Fruit fly (Drosophila melanogaster) whole organism: ENCODE data around the gene CG33111.

Experiments used
- CG8478 ChIP-seq: fragments of >200 bp; optimal IDR thresholded peaks from 2 replicates; lab custom pipeline; 2018; ENCODE audit warnings: inconsistent platforms
- Dll ChIP-seq: fragments of >200 bp; optimal IDR thresholded peaks from 2 replicates; lab custom pipeline; 2017
- EcR ChIP-seq, 2 experiments: fragments of >200 bp; optimal IDR thresholded peaks; 2 replicates each; lab custom pipeline; 2017; ENCODE audit warnings: missing biosample characterization in 2 of 2, missing genetic modification characterization in 2 of 2, missing genetic modification reagents in 2 of 2
- pan ChIP-seq: fragments of >200 bp; optimal IDR thresholded peaks from 2 replicates; lab custom pipeline; 2017
- psq ChIP-seq: fragments of >200 bp; optimal IDR thresholded peaks from 2 replicates; lab custom pipeline; 2017
- usp ChIP-seq: fragments of >200 bp; optimal IDR thresholded peaks from 2 replicates; lab custom pipeline; 2017; ENCODE audit warnings: missing biosample characterization, missing genetic modification characterization, mixed read lengths

CG33111 gene

dm6 chr3R:23791491-23791890, 27.5 kb downstream of the CG33111 start:
- TF ChIP-seq pan (lab: Kevin White, UChicago) (peak; percentile 6), usp (no peak), psq (no peak)

DNA sequence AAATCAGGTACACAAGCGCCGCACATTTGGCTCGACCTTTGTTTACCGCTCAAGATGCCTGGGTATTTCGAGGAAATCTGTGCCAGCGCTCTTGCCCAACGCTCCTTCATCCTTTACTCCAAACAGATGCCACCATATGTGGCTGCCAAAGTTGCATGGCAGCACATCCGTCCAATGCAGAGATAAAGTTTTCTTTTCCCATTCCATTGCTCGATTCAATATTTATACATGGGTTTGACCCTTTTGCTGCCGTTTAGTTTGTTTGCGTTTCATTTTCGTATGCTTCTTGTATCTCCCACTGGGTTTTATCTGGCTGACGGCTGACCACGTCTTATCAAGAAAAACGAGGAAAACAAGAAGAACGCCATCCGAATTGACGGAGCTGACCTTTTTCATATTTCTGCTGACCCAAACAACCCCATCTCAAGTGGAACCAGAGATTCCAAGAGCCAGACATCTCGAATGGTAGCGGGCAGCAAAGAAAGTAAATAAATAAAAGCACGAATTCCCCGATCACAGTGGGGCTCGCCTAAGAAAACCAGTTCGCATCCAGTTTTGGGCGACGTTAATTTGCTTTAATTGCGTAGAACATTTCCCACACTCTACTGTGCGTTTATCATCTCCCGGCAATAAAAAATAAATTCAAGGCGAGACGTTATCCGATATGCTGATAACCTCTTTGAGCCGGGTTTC, 28.4 kb downstream of the CG33111 start:
- TF ChIP-seq CG8478 (no peak), psq (no peak), Dll (lab: Kevin White, UChicago) (no peak), EcR (GFP tag; optimal IDR thresholded peaks at IDR 0.05; lab: Kevin White, UChicago) (no peak), pan (lab: Kevin White, UChicago) (no peak), usp (no peak)

DNA sequence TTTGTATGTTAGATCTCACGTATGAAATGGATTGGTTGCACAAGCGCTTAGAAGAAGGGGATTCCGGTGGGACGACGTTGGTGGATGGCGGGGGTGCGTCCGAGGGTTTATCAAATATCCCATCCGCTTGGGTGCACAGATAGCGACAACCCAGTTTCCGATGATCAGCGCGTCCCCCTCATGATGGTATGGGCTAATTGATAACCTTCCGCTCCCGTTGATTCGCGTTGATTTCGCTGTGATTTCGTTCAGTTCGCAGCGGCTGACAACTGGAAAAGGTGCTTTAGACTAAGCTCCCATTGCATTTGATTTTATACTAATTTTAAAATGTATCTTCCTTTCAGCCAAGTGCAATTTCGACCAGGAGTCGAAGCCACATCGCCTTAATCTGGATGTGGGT, 29.5 kb downstream of the CG33111 start:
- TF ChIP-seq Dll (lab: Kevin White, UChicago) (no peak), CG8478 (no peak), EcR (GFP tag; optimal IDR thresholded peaks at IDR 0.05; lab: Kevin White, UChicago) (no peak), pan (lab: Kevin White, UChicago) (no peak), usp (no peak), psq (no peak)

DNA sequence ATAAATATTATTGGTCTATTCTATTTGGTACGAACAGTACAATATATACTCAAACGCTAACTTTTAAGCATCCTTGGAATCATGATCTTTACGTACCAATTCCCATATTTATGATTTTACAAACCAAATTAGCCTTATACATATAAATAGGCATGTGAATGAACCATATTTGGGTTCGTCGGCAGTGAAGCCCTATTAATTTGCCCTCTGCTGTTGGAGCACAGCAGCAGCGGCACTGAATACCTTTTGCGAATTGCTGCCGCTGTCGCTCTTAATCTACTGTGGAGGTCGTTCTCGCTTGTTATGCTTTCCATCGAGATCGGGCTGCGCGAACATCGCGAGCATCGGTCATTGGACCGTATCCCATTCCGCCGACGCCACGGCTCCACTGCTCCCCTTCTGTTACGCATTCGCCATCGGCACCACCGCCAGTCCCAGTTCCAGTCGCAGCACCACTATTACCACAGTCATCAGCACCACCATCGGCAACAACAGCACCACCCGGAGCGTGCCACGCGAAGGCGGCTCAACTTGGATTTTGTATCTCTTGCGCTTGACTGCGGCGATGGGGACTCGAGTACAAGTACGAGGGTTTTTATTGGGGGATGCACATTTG, 30.5 kb downstream of the CG33111 start:
- TF ChIP-seq pan (lab: Kevin White, UChicago) (no peak), EcR (GFP tag; optimal IDR thresholded peaks at IDR 0.05; lab: Kevin White, UChicago) (peak in 1 of 2 experiments; percentile 70), CG8478 (no peak), psq (no peak), Dll (lab: Kevin White, UChicago) (no peak)

DNA sequence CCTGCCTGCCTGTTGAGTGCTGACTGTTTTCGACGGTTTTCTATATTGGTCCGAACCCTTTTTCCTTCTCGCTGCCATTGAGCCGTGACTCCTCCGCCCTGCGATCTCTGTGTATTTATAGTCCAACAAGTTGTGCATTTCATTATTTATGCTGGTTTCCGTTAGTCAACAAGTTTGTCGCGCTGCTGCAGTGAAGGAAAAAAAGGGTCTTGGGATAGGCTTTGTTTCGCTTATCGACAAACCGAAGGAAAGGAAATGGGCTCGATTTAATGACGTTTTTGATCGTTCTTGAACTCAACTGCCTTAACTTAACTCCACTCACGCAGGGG, 31.4 kb downstream of the CG33111 start:
- TF ChIP-seq pan (lab: Kevin White, UChicago), result no peak
- no peak for TF ChIP-seq psq
- no peak for TF ChIP-seq CG8478
- no peak for TF ChIP-seq usp
- no peak for TF ChIP-seq Dll (lab: Kevin White, UChicago)
- TF ChIP-seq EcR (GFP tag; optimal IDR thresholded peaks at IDR 0.05; lab: Kevin White, UChicago), result no peak

- TF ChIP-seq psq, result no peak
These were observed 32.0 kb downstream of the CG33111 start for dm6 chr3R:23786768-23787631.

DNA sequence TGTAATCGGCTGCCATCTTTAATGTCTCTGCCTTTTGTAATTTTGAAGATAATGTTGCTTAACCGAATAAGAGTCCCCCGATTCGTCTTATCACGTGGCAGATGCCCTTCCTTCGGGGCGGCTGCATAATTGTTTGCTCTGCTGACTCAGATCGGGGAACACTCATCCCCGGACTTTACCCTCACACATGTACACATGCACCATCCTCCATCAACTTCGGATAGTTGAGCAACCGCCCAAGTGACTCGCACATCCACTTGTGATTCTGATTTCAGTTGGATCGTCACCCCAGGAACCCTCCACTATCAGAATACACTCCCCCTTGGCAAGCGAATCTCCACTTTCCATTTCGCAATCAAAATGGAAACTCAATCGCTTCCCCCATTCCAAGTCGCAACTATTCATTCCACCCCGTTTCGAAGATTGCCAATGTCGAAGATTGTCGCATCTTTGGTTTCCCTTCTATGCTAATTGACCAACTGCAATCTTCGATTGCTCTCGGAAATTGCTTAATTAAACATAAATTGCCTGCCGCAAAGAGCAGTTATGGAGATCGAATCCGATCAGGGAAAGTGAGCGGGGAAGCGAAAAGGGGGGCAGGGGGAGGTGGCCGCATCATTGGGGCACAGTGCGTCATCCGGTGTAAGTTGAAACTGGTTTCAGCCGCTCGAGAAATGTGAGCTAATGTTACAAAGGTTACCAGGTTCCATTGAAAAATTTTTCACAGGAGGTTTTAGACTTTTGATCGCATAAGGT, 33.9 kb downstream of the CG33111 start:
- no peak for TF ChIP-seq EcR (GFP tag; optimal IDR thresholded peaks at IDR 0.05; lab: Kevin White, UChicago)
- no peak for TF ChIP-seq psq
- TF ChIP-seq pan (lab: Kevin White, UChicago), result no peak
- no peak for TF ChIP-seq Dll (lab: Kevin White, UChicago)
- TF ChIP-seq usp, result no peak
- no peak for TF ChIP-seq CG8478

- TF ChIP-seq psq (no peak), usp (no peak), EcR (GFP tag; optimal IDR thresholded peaks at IDR 0.05; lab: Kevin White, UChicago) (no peak), CG8478 (no peak), pan (lab: Kevin White, UChicago) (no peak), Dll (lab: Kevin White, UChicago) (no peak)
These were observed 35.1 kb downstream of the CG33111 start for dm6 chr3R:23783961-23784360.

- TF ChIP-seq Dll (lab: Kevin White, UChicago), result no peak
- no peak for TF ChIP-seq CG8478
- TF ChIP-seq pan (lab: Kevin White, UChicago), result no peak
- no peak for TF ChIP-seq psq
- no peak for TF ChIP-seq usp
- no peak for TF ChIP-seq EcR (GFP tag; optimal IDR thresholded peaks at IDR 0.05; lab: Kevin White, UChicago)
These were observed 35.7 kb downstream of the CG33111 start for dm6 chr3R:23783403-23783757.

- no peak for TF ChIP-seq EcR (GFP tag; optimal IDR thresholded peaks at IDR 0.05; lab: Kevin White, UChicago)
These were observed 36.3 kb downstream of the CG33111 start for dm6 chr3R:23782456-23783402.

- TF ChIP-seq psq, result no peak
- TF ChIP-seq usp, result no peak
- no peak for TF ChIP-seq Dll (lab: Kevin White, UChicago)
- TF ChIP-seq pan (lab: Kevin White, UChicago), result no peak
- TF ChIP-seq CG8478, result no peak
- no peak for TF ChIP-seq EcR (GFP tag; optimal IDR thresholded peaks at IDR 0.05; lab: Kevin White, UChicago)
These were observed 37.5 kb downstream of the CG33111 start, which contains the start of the genes Nup98-96 and mbc for dm6 chr3R:23781466-23781935. TSS of gene Nup98-96 (minus strand) at chr3R:23781621. TSS of gene mbc (plus strand) at chr3R:23781765.
